Fruit fly (Drosophila melanogaster) whole organism, embryonic: ENCODE results near the gene Ras85D.

ENCODE experiments used
- B-H2 ChIP-seq: fragments of 200-800 bp; sonication (Bioruptor generic); optimal IDR thresholded peaks from 2 replicates; lab custom pipeline; 2018; ENCODE audit warnings: missing biosample characterization, mild to moderate bottlenecking, missing genetic modification characterization
- C15 ChIP-seq: fragments of 200-800 bp; sonication (Bioruptor generic); IDR thresholded peaks from 3 replicates; pipeline ENCODE4 v1.3.6; 2022; ENCODE audit warnings: missing biosample characterization, missing genetic modification characterization
- CG11247 ChIP-seq: fragments of 200-800 bp; sonication (Bioruptor generic); IDR thresholded peaks from 2 replicates; pipeline ENCODE4 v1.3.6; 2022; ENCODE audit warnings: missing biosample characterization, missing genetic modification characterization
- CG13624 ChIP-seq: fragments of 200-800 bp; sonication (Bioruptor generic); optimal IDR thresholded peaks from 2 replicates; lab custom pipeline; 2016; ENCODE audit warnings: missing biosample characterization, missing genetic modification characterization
- CG13775 ChIP-seq: fragments of 200-800 bp; sonication (Bioruptor generic); optimal IDR thresholded peaks from 3 replicates; lab custom pipeline; 2017; ENCODE audit warnings: missing biosample characterization, mild to moderate bottlenecking, missing genetic modification characterization
- CG14014 ChIP-seq: fragments of 200-800 bp; sonication (Bioruptor generic); IDR thresholded peaks from 2 replicates; pipeline ENCODE4 v1.3.6; 2022; ENCODE audit warnings: missing biosample characterization, missing genetic modification characterization
- CG16779 ChIP-seq: fragments of 200-800 bp; sonication (Bioruptor generic); IDR thresholded peaks from 2 replicates; pipeline ENCODE4 v1.3.6; 2022; ENCODE audit warnings: missing biosample characterization, missing genetic modification characterization
- CG16813 ChIP-seq: fragments of 200-800 bp; sonication (Bioruptor generic); IDR thresholded peaks from 3 replicates; pipeline ENCODE4 v1.3.6; 2022; ENCODE audit warnings: missing biosample characterization, missing genetic modification characterization; ENCODE audit not compliant: partially characterized antibody
- CG17359 ChIP-seq: fragments of 200-800 bp; sonication (Bioruptor generic); optimal IDR thresholded peaks from 3 replicates; lab custom pipeline; 2018; ENCODE audit warnings: missing biosample characterization, mild to moderate bottlenecking, missing genetic modification characterization, moderate library complexity
- CG17385 ChIP-seq: fragments of 200-800 bp; sonication (Bioruptor generic); optimal IDR thresholded peaks from 3 replicates; lab custom pipeline; 2018; ENCODE audit warnings: missing biosample characterization, mild to moderate bottlenecking, missing genetic modification characterization
- CG17802 ChIP-seq: fragments of 200-800 bp; sonication (Bioruptor generic); optimal IDR thresholded peaks from 2 replicates; lab custom pipeline; 2018; ENCODE audit warnings: missing biosample characterization, mild to moderate bottlenecking, missing genetic modification characterization, moderate library complexity
- CG18011 ChIP-seq: fragments of 200-800 bp; sonication (Bioruptor generic); optimal IDR thresholded peaks from 2 replicates; lab custom pipeline; 2017; ENCODE audit warnings: missing biosample characterization, missing genetic modification characterization, mild to moderate bottlenecking, moderate library complexity, missing genotype
- CG1832 ChIP-seq: fragments of 200-800 bp; sonication (Bioruptor generic); optimal IDR thresholded peaks from 2 replicates; lab custom pipeline; 2017; ENCODE audit warnings: missing biosample characterization, mild to moderate bottlenecking, missing genetic modification characterization, inconsistent platforms
- CG18476 ChIP-seq: fragments of 200-800 bp; sonication (Bioruptor generic); optimal IDR thresholded peaks from 2 replicates; lab custom pipeline; 2016; ENCODE audit warnings: missing biosample characterization, mild to moderate bottlenecking, missing genetic modification characterization
- CG2889 ChIP-seq: fragments of 200-800 bp; sonication (Bioruptor generic); IDR thresholded peaks from 3 replicates; pipeline ENCODE4 v1.3.6; 2022; ENCODE audit warnings: missing biosample characterization, missing genetic modification characterization
- CG30431 ChIP-seq: fragments of 200-800 bp; sonication (Bioruptor generic); optimal IDR thresholded peaks from 2 replicates; lab custom pipeline; 2017; ENCODE audit warnings: missing biosample characterization, missing genetic modification characterization
- CG43689 ChIP-seq: fragments of 200-800 bp; sonication (Bioruptor generic); IDR thresholded peaks from 2 replicates; pipeline ENCODE4 v1.3.6; 2022; ENCODE audit warnings: missing biosample characterization, missing genetic modification characterization
- CG5180 ChIP-seq: fragments of 200-800 bp; sonication (Bioruptor generic); optimal IDR thresholded peaks from 3 replicates; lab custom pipeline; 2017; ENCODE audit warnings: missing biosample characterization, missing genetic modification characterization, mild to moderate bottlenecking, moderate library complexity, missing genetic modification reagents
- CG9797 ChIP-seq: fragments of 200-800 bp; sonication (Bioruptor generic); optimal IDR thresholded peaks from 3 replicates; lab custom pipeline; 2018; ENCODE audit warnings: missing biosample characterization, mild to moderate bottlenecking, missing genetic modification characterization
- D19A ChIP-seq: fragments of 200-800 bp; optimal IDR thresholded peaks from 3 replicates; lab custom pipeline; 2019; ENCODE audit warnings: missing biosample characterization, mild to moderate bottlenecking, missing genetic modification characterization, moderate library complexity
- Eip74EF ChIP-seq, 2 experiments: fragments of 200-800 bp in 1 of 2; fragments of >200 bp in 1 of 2; sonication (Bioruptor generic) in 1 of 2; optimal IDR thresholded peaks; 2 replicates each; lab custom pipeline; 2017 to 2019; ENCODE audit warnings: missing biosample characterization in 2 of 2, missing genetic modification characterization in 2 of 2, mild to moderate bottlenecking in 1 of 2, moderate library complexity in 1 of 2
- Elba2 ChIP-seq: fragments of 200-800 bp; sonication (Bioruptor generic); optimal IDR thresholded peaks from 3 replicates; lab custom pipeline; 2016; ENCODE audit warnings: missing biosample characterization, missing genetic modification characterization
- Ets65A ChIP-seq: fragments of 200-800 bp; sonication (Bioruptor generic); peaks from one replicate; lab custom pipeline; 2016; ENCODE audit warnings: missing biosample characterization, missing genetic modification characterization
- GATAe ChIP-seq: fragments of 200-800 bp; sonication (Bioruptor generic); conservative IDR thresholded peaks from 2 replicates; pipeline ENCODE4 v1.3.6; 2022; ENCODE audit warnings: missing biosample characterization, missing genetic modification characterization
- H2.0 ChIP-seq: fragments of 200-800 bp; sonication (Bioruptor generic); IDR thresholded peaks from 2 replicates; pipeline ENCODE4 v1.3.6; 2022; ENCODE audit warnings: missing biosample characterization, missing genetic modification characterization
- HmgD ChIP-seq: fragments of 200-800 bp; sonication (Bioruptor generic); optimal IDR thresholded peaks from 3 replicates; lab custom pipeline; 2016; ENCODE audit warnings: missing biosample characterization, missing genetic modification characterization
- Hsf ChIP-seq: fragments of 200-800 bp; sonication (Bioruptor generic); optimal IDR thresholded peaks from 3 replicates; lab custom pipeline; 2016; ENCODE audit warnings: missing biosample characterization, missing genetic modification characterization
- Max ChIP-seq: fragments of 200-800 bp; sonication (Bioruptor generic); optimal IDR thresholded peaks from 2 replicates; lab custom pipeline; 2016; ENCODE audit warnings: missing biosample characterization, mild to moderate bottlenecking, missing genetic modification characterization
- al ChIP-seq: fragments of 200-800 bp; sonication (Bioruptor generic); IDR thresholded peaks from 2 replicates; pipeline ENCODE4 v1.3.6; 2022; ENCODE audit warnings: missing biosample characterization, missing genetic modification characterization
- amos ChIP-seq: fragments of 200-800 bp; sonication (Bioruptor generic); IDR thresholded peaks from 2 replicates; pipeline ENCODE4 v1.3.6; 2022; ENCODE audit warnings: missing biosample characterization, missing genetic modification characterization; ENCODE audit not compliant: partially characterized antibody
- ap ChIP-seq: fragments of 200-800 bp; sonication (Bioruptor generic); IDR thresholded peaks from 2 replicates; pipeline ENCODE4 v1.3.6; 2022; ENCODE audit warnings: missing biosample characterization, missing genetic modification characterization
- ash1 ChIP-seq: fragments of 200-800 bp; sonication (Bioruptor generic); optimal IDR thresholded peaks from 2 replicates; lab custom pipeline; 2018; ENCODE audit warnings: missing biosample characterization, mild to moderate bottlenecking, missing genetic modification characterization
- ato ChIP-seq: fragments of 200-800 bp; sonication (Bioruptor generic); IDR thresholded peaks from 2 replicates; pipeline ENCODE4 v1.3.6; 2022; ENCODE audit warnings: missing biosample characterization, missing genetic modification characterization; ENCODE audit not compliant: partially characterized antibody
- dan ChIP-seq: fragments of 200-800 bp; sonication (Bioruptor generic); IDR thresholded peaks from 2 replicates; pipeline ENCODE4 v1.3.6; 2022; ENCODE audit warnings: missing biosample characterization, missing genetic modification characterization
- disco-r ChIP-seq: fragments of 200-800 bp; sonication (Bioruptor generic); optimal IDR thresholded peaks from 2 replicates; lab custom pipeline; 2016; ENCODE audit warnings: missing biosample characterization, missing genetic modification characterization
- fu2 ChIP-seq: fragments of 200-800 bp; sonication (Bioruptor generic); optimal IDR thresholded peaks from 2 replicates; lab custom pipeline; 2016; ENCODE audit warnings: missing biosample characterization, missing genetic modification characterization
- grau ChIP-seq: fragments of 200-800 bp; optimal IDR thresholded peaks from 3 replicates; lab custom pipeline; 2019; ENCODE audit warnings: missing biosample characterization, mild to moderate bottlenecking, missing genetic modification characterization, moderate library complexity
- grn ChIP-seq: fragments of 200-800 bp; sonication (Bioruptor generic); optimal IDR thresholded peaks from 3 replicates; lab custom pipeline; 2017; ENCODE audit warnings: missing biosample characterization, missing genetic modification characterization
- ham ChIP-seq: fragments of 200-800 bp; sonication (Bioruptor generic); IDR thresholded peaks from 2 replicates; pipeline ENCODE4 v1.3.6; 2022; ENCODE audit warnings: missing biosample characterization, missing genetic modification characterization
- hb ChIP-seq: fragments of 200-800 bp; sonication (Bioruptor generic); IDR thresholded peaks from 3 replicates; pipeline ENCODE4 v1.3.6; 2022; ENCODE audit warnings: missing biosample characterization, missing genetic modification characterization; ENCODE audit not compliant: partially characterized antibody
- lab ChIP-seq: fragments of 200-800 bp; sonication (Bioruptor generic); optimal IDR thresholded peaks from 3 replicates; lab custom pipeline; 2017; ENCODE audit warnings: missing biosample characterization, missing genetic modification characterization, mild to moderate bottlenecking, moderate library complexity, missing genetic modification reagents
- peb ChIP-seq: fragments of 200-800 bp; sonication (Bioruptor generic); IDR thresholded peaks from 2 replicates; pipeline ENCODE4 v1.3.6; 2022; ENCODE audit warnings: missing biosample characterization, missing genetic modification characterization
- pnt ChIP-seq: fragments of 200-800 bp; sonication (Bioruptor generic); optimal IDR thresholded peaks from 3 replicates; lab custom pipeline; 2016; ENCODE audit warnings: missing biosample characterization, missing genetic modification characterization
- slp2 ChIP-seq: fragments of 200-800 bp; sonication (Bioruptor generic); optimal IDR thresholded peaks from 2 replicates; lab custom pipeline; 2016; ENCODE audit warnings: missing biosample characterization, missing genetic modification characterization
- usp ChIP-seq: fragments of >200 bp; optimal IDR thresholded peaks from 2 replicates; lab custom pipeline; 2017; ENCODE audit warnings: missing biosample characterization, missing genetic modification characterization
- vfl ChIP-seq: fragments of 200-800 bp; sonication (Bioruptor generic); optimal IDR thresholded peaks from 2 replicates; lab custom pipeline; 2016; ENCODE audit warnings: missing biosample characterization, missing genetic modification characterization
- zen2 ChIP-seq: fragments of 200-800 bp; sonication (Bioruptor generic); IDR thresholded peaks from 3 replicates; pipeline ENCODE4 v1.3.6; 2022; ENCODE audit warnings: missing biosample characterization, missing genetic modification characterization; ENCODE audit not compliant: partially characterized antibody
- zfh1 ChIP-seq: fragments of 200-800 bp; sonication (Bioruptor generic); IDR thresholded peaks from 3 replicates; pipeline ENCODE4 v1.3.6; 2022; ENCODE audit warnings: missing biosample characterization, missing genetic modification characterization

Gene Ras85D

dm6 chr3R:9533181-9534124 is 20.6 kb upstream of the Ras85D start (continued):
- peak; percentile 86 for TF ChIP-seq al
- TF ChIP-seq CG11247 = peak; percentile 73; the same call in 1 of the 2 replicates
- peak; percentile 96 for TF ChIP-seq Hsf
- peak; percentile 38 for TF ChIP-seq grn
- no peak for TF ChIP-seq CG16813 (GFP tag; lab: Robert Waterston, UW)
- TF ChIP-seq CG14014 (GFP tag; lab: Robert Waterston, UW) = peak; percentile 89
- TF ChIP-seq CG43689 (GFP tag; lab: Robert Waterston, UW) = peak; percentile 61
- no peak for TF ChIP-seq CG1832 (GFP tag; lab: Kevin White, UChicago)
- 0 out of 2 replicates have a peak, but pooled peaks have one; percentile 15 for TF ChIP-seq GATAe
- peak; percentile 39; the same call in 1 of the 2 replicates for TF ChIP-seq dan (GFP tag; lab: Robert Waterston, UW)
- TF ChIP-seq ham (GFP tag; lab: Robert Waterston, UW) = no peak
- no peak for TF ChIP-seq amos (GFP tag; lab: Robert Waterston, UW)
- peak; percentile 93 for TF ChIP-seq CG17385
- peak in 1 of 2 experiments; percentile 98 for TF ChIP-seq Eip74EF (GFP tag; optimal IDR thresholded peaks at IDR 0.05; lab: Kevin White, UChicago)
- TF ChIP-seq fu2 (GFP tag; lab: Kevin White, UChicago) = peak; percentile 89
- TF ChIP-seq H2.0 (GFP tag; lab: Robert Waterston, UW) = peak; percentile 69
- peak; percentile 93 for TF ChIP-seq CG17359
- TF ChIP-seq B-H2 = peak; percentile 94
- peak; percentile 84 for TF ChIP-seq CG5180 (GFP tag; lab: Kevin White, UChicago)
- TF ChIP-seq vfl (GFP tag; lab: Kevin White, UChicago) = peak; percentile 94
- peak; percentile 97 for TF ChIP-seq CG13775 (GFP tag; lab: Kevin White, UChicago)
- peak; percentile 91 for TF ChIP-seq pnt (GFP tag; lab: Kevin White, UChicago)
- TF ChIP-seq HmgD (GFP tag; lab: Kevin White, UChicago) = peak; percentile 57
- TF ChIP-seq CG18476 (GFP tag; lab: Kevin White, UChicago) = peak; percentile 96
- TF ChIP-seq slp2 (GFP tag; lab: Kevin White, UChicago) = peak; percentile 93
- TF ChIP-seq CG18011 (GFP tag; lab: Kevin White, UChicago) = peak; percentile 88
- TF ChIP-seq Ets65A (GFP tag; lab: Kevin White, UChicago) = peak; percentile 98
- TF ChIP-seq hb (GFP tag; lab: Robert Waterston, UW) = no peak
- TF ChIP-seq lab (GFP tag; lab: Kevin White, UChicago) = peak; percentile 96
- TF ChIP-seq Max (GFP tag; lab: Kevin White, UChicago) = peak; percentile 94
- TF ChIP-seq usp (GFP tag; lab: Kevin White, UChicago) = no peak
- peak; percentile 83 for TF ChIP-seq zfh1 (GFP tag; lab: Robert Waterston, UW)
- TF ChIP-seq C15 (GFP tag; lab: Robert Waterston, UW) = peak; percentile 71; the same call in 2 of the 3 replicates
- TF ChIP-seq CG17802 (tag; lab: Kevin White, UChicago) = peak; percentile 74
- peak; percentile 95 for TF ChIP-seq grau (tag; lab: Kevin White, UChicago)
- no peak for TF ChIP-seq ato (GFP tag; lab: Robert Waterston, UW)
- TF ChIP-seq ash1 (GFP tag; lab: Kevin White, UChicago) = peak; percentile 33
- peak; percentile 83 for TF ChIP-seq CG13624 (GFP tag; lab: Kevin White, UChicago)
- peak; percentile 89 for TF ChIP-seq CG30431 (GFP tag; lab: Kevin White, UChicago)
- TF ChIP-seq CG16779 = peak; percentile 67; the same call in 1 of the 2 replicates
- peak; percentile 71; the same call in 1 of the 3 replicates for TF ChIP-seq CG2889 (GFP tag; lab: Robert Waterston, UW)
- TF ChIP-seq zen2 (GFP tag; lab: Robert Waterston, UW) = no peak; the same call in 2 of the 3 replicates
- TF ChIP-seq Elba2 (GFP tag; lab: Kevin White, UChicago) = peak; percentile 62
- TF ChIP-seq disco-r (GFP tag; lab: Kevin White, UChicago) = peak; percentile 86
- TF ChIP-seq D19A (tag; lab: Kevin White, UChicago) = peak; percentile 94
- TF ChIP-seq peb (GFP tag; lab: Robert Waterston, UW) = peak; percentile 47; the same call in 1 of the 2 replicates
- peak; percentile 52 for TF ChIP-seq CG9797 (GFP tag; lab: Kevin White, UChicago)
- TF ChIP-seq ap (GFP tag; lab: Robert Waterston, UW) = peak; percentile 63
